Worm (Caenorhabditis elegans) whole organism, L4 larva: ENCODE measurements around the gene igcm-1.

Experiments used
- R02D3.7 ChIP-seq: fragments of 150-350 bp; sonication (generic microtip); optimal IDR thresholded peaks from 3 replicates; lab custom pipeline; 2014; ENCODE audit warnings: missing biosample characterization, missing genetic modification characterization
- mdt-29 ChIP-seq: fragments of 200-800 bp; sonication (Bioruptor generic); IDR thresholded peaks from 2 replicates; pipeline ENCODE4 v1.3.6; 2022; ENCODE audit warnings: missing genetic modification reagents, missing genetic modification characterization, missing compliant biosample characterization
- unc-130 ChIP-seq: sonication (generic microtip); optimal IDR thresholded peaks from 2 replicates; lab custom pipeline; 2016; ENCODE audit warnings: missing genetic modification reagents, missing genetic modification characterization, missing compliant biosample characterization
- ztf-11 ChIP-seq: fragments of 150-350 bp; optimal IDR thresholded peaks from 2 replicates; lab custom pipeline; 2014; ENCODE audit warnings: missing biosample characterization, missing genetic modification characterization

DNA sequence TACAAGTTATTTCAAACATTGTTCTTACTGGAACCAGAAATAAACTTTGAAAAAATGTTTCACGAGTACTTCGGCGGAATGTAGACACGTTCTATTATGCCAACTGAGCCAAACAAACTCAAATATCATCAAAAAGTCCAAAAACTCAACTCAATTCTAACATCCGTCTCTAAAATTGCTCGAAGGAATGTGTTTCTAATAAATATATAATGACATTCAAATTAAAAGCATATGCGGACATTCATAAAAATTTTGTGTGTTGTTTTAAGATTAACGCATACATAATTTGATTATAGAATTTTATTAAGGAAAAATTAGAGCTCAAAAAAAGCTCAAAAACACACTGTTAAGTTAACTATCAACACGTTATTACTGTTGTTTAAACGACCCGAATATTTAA, 5.9 kb downstream of the igcm-1 start:
- no peak for TF ChIP-seq R02D3.7 (tag; lab: Kevin White, UChicago)
- TF ChIP-seq ztf-11 (tag; lab: Kevin White, UChicago) = no peak
- no peak for TF ChIP-seq unc-130 (GFP tag; lab: Kevin White, UChicago)
- TF ChIP-seq mdt-29 (GFP tag; lab: Robert Waterston, UW) = no peak
